Worm (Caenorhabditis elegans) whole organism, young adult: ENCODE data around the gene Y94H6A.2.

Experiments
- F23B12.7 ChIP-seq: sonication (generic microtip); optimal IDR thresholded peaks from 2 replicates; lab custom pipeline; 2017; ENCODE audit warnings: missing genetic modification characterization, mild to moderate bottlenecking, missing compliant biosample characterization, antibody characterized with exemption, moderate library complexity; ENCODE audit not compliant: insufficient read depth
- K12H6.12 ChIP-seq: fragments of 200-800 bp; sonication (Bioruptor generic); optimal IDR thresholded peaks from 2 replicates; lab custom pipeline; 2018; ENCODE audit warnings: mild to moderate bottlenecking, missing genetic modification characterization, missing compliant biosample characterization
- bed-2 ChIP-seq: fragments of 200-800 bp; sonication (Bioruptor generic); IDR thresholded peaks from 2 replicates; pipeline ENCODE4 v1.3.6; 2022; ENCODE audit warnings: missing genetic modification reagents, missing genetic modification characterization, missing compliant biosample characterization
- lin-40 ChIP-seq: sonication (generic microtip); optimal IDR thresholded peaks from 2 replicates; lab custom pipeline; 2016; ENCODE audit warnings: missing genetic modification characterization, mild to moderate bottlenecking, missing compliant biosample characterization, missing genotype, missing genetic modification reagents
- lsl-1 ChIP-seq: fragments of 200-800 bp; sonication (Bioruptor generic); optimal IDR thresholded peaks from 2 replicates; lab custom pipeline; 2018; ENCODE audit warnings: mild to moderate bottlenecking, missing genetic modification characterization, moderate library complexity, missing compliant biosample characterization
- madf-10 ChIP-seq: sonication (generic microtip); optimal IDR thresholded peaks from 2 replicates; lab custom pipeline; 2016; ENCODE audit warnings: mild to moderate bottlenecking, missing genetic modification characterization, missing compliant biosample characterization
- madf-8 ChIP-seq: fragments of 200-800 bp; sonication (Bioruptor generic); conservative IDR thresholded peaks from 2 replicates; pipeline ENCODE4 v1.3.6; 2022; ENCODE audit warnings: missing genetic modification reagents, missing genetic modification characterization, missing compliant biosample characterization
- nhr-120 ChIP-seq: fragments of 200-800 bp; sonication (Bioruptor generic); IDR thresholded peaks from 2 replicates; pipeline ENCODE4 v1.3.6; 2022; ENCODE audit warnings: missing genetic modification characterization, missing compliant biosample characterization

DNA sequence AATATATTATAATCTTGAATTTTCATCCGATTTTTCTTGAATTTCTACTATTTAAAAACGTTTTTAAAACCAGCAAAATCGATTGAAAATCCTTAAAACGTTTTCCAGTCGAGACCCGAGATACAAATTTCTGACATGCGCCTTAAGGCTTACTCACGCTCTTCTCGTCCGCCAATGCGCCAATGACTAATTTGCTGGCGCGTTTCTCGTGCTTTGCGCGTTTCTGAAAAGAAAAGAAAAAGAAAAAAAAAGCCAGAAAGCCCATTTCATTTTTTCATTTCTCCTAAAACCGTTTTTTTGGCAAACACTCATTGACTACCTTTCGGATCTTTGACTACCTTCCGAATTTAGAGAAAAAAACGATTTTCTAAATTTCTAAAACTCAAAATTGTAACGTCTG lies 46.6 kb downstream of the Y94H6A.2 start:
- TF ChIP-seq madf-8 (GFP tag; lab: Robert Waterston, UW): no peak
- TF ChIP-seq lin-40 (tag; lab: Kevin White, UChicago): no peak
- TF ChIP-seq F23B12.7: no peak
- TF ChIP-seq madf-10 (tag; lab: Kevin White, UChicago): no peak
- no peak for TF ChIP-seq bed-2
- no peak for TF ChIP-seq lsl-1 (GFP tag; lab: Kevin White, UChicago)
- TF ChIP-seq nhr-120 (GFP tag; lab: Robert Waterston, UW): no peak
- TF ChIP-seq K12H6.12 (tag; lab: Kevin White, UChicago): no peak
